Worm (Caenorhabditis elegans): ENCODE results near the gene T16G1.2.

T16G1.2 gene

DNA sequence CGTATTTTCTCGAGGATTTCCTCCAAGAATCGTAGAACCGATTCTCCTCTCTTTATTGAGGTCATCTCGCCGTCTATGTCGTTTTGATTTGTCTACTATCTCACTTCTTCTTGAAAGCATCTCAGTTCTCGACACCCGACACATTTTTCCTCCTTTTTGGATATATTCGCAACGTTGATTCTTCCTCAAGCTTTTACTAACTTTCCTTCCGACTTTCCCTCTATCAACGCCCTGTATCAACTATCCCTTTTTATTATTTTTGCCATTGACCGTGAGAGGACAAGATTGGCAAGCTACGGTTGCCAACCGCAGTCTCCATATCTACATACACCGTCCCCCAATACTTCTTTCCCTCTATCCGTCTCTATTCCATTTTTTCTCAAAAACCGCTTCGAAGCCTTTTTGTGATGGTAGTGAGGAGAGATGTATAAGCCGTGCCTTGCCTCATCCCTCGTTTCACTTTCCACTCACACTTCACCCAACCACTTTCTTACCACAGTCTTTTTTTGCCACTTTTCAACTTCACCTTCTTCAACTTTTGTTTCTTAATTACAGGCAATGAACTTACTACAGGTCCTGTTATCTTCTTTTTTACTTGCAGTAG lies at the start of gene T16G1.2:
TSS of gene T16G1.2 (plus strand) at position 554 of the 604 bp plus-strand sequence.
- TF ChIP-seq nhr-25 (tag; optimal IDR thresholded peaks at IDR 0.05) (peak; percentile 8), nhr-11 (tag; optimal IDR thresholded peaks at IDR 0.05) (no peak)

DNA sequence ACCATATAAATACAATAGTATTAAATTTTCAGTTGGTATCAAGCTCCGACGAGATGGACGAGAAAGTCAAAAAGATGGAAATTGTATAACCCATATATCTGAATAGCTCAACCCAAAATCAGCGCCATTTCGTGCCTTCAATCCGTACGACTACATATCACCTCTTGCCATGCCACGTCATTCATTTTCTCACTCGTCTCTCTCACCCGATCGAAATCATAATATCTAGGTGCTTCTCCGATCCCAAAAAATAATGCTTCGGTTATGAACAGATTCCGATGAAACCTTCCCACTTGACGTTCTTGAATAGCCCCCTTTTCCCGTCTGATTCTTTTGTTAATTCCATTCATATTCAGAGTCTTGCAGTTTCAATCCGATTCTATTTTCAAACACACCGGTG lies 47.9 kb upstream of the T16G1.2 start:
- no peak for TF ChIP-seq lsy-12 (tag; optimal IDR thresholded peaks at IDR 0.05)
- TF ChIP-seq nfya-1 (tag; optimal IDR thresholded peaks at IDR 0.05; ENCODE audit: insufficient read depth): no peak
- TF ChIP-seq daf-12 (tag; optimal IDR thresholded peaks at IDR 0.05): no peak
- no peak for TF ChIP-seq elt-3 (tag; optimal IDR thresholded peaks at IDR 0.05)
- peak; percentile 5 for TF ChIP-seq nhr-25 (tag; optimal IDR thresholded peaks at IDR 0.05)
- no peak for TF ChIP-seq R02D3.7 (tag; optimal IDR thresholded peaks at IDR 0.05)

DNA sequence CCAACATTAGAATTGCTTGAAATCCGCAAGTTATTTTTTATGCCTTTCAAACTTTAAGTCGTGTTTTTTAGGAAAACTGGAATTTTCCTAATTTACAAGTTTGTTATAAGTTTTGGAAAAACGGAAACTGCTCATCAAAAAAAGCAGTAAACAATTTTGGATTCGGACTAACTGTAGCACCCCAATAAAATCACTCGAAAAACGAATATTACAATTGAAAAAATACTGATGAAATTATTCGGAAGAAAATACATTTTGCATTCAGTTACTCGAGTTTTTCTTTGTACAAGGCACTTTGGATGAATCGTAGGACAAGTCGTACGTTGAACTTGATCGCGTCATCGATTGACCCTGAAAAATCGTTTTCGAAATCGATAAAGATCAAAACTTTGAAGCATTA lies 46.9 kb upstream of the T16G1.2 start:
- TF ChIP-seq nhr-11 (tag; optimal IDR thresholded peaks at IDR 0.05): no peak
- no peak for TF ChIP-seq sea-2 (GFP tag; optimal IDR thresholded peaks at IDR 0.05)
- TF ChIP-seq ztf-11 (tag; optimal IDR thresholded peaks at IDR 0.05): no peak
- no peak for TF ChIP-seq daf-12 (tag; optimal IDR thresholded peaks at IDR 0.05)
- TF ChIP-seq tbx-2 (tag; optimal IDR thresholded peaks at IDR 0.05): no peak
- TF ChIP-seq nhr-12 (tag; optimal IDR thresholded peaks at IDR 0.05): no peak
- no peak for TF ChIP-seq elt-1 (tag; optimal IDR thresholded peaks at IDR 0.05)
- TF ChIP-seq fkh-10 (GFP tag; optimal IDR thresholded peaks at IDR 0.05): no peak
- no peak for TF ChIP-seq nhr-76 (tag; optimal IDR thresholded peaks at IDR 0.05)

DNA sequence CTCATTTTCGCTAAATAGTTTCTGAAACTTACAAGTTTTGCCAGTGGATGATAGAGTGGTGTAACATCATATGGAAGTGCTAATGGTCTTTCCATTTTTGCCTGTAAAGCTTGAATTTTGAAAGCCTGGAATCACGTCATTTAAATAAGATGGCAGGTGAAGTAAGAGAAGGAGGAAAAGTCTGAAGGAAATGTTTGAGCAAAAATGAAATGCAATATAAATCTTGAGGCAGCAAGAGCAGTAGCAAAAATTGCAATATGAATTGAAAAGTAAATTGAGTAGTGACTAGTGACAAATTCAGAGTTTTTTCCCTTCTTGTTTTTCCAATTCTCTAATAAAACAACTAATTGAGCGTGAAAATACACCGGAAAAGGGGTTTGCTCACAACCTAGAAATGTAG lies 43.4 kb upstream of the T16G1.2 start, which contains the start of gene glb-24:
TSS of gene glb-24 (minus strand) at position 101 of the 400 bp plus-strand sequence.
- TF ChIP-seq fkh-10 (GFP tag; optimal IDR thresholded peaks at IDR 0.05) (no peak), elt-2 (tag; optimal IDR thresholded peaks at IDR 0.05) (no peak), nhr-28 (tag; optimal IDR thresholded peaks at IDR 0.05) (no peak), ceh-82 (tag; optimal IDR thresholded peaks at IDR 0.05) (no peak), hmg-11 (tag; optimal IDR thresholded peaks at IDR 0.05) (no peak), ztf-11 (tag; optimal IDR thresholded peaks at IDR 0.05) (no peak), nhr-23 (tag; optimal IDR thresholded peaks at IDR 0.05) (no peak), mdl-1 (tag; optimal IDR thresholded peaks at IDR 0.05) (no peak), skn-1 (tag; optimal IDR thresholded peaks at IDR 0.05) (no peak), nhr-76 (tag; optimal IDR thresholded peaks at IDR 0.05) (no peak), fos-1 (tag; optimal IDR thresholded peaks at IDR 0.05) (no peak), mml-1 (tag; optimal IDR thresholded peaks at IDR 0.05) (no peak), pqm-1 (tag; optimal IDR thresholded peaks at IDR 0.05) (no peak), pha-4 (tag; optimal IDR thresholded peaks at IDR 0.05) (no peak), ama-1 (optimal IDR thresholded peaks at IDR 0.05) (no peak), nhr-237 (tag; optimal IDR thresholded peaks at IDR 0.05) (no peak), jun-1 (tag; optimal IDR thresholded peaks at IDR 0.05) (no peak), ceh-16 (tag; optimal IDR thresholded peaks at IDR 0.05) (no peak), eor-1 (tag; optimal IDR thresholded peaks at IDR 0.05) (no peak)

DNA sequence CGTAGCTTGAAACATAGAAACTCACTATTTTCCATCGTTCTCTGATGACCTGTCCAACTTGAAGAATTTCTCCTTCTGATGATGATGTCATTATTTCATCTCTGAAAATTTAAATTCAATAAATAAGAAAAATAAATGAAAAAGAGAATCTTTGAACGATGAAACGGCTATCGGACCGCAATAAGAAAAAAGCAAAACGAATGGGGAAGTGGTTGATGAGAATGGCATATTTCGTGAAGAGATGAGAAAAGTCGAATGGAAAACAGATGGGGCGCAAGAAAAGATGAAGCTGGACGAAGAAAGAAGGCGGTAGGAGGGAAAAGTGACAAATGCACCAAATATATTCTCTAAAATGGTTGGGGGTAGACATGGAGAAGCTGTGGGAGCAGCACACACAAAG lies 33.5 kb upstream of the T16G1.2 start, which contains the start of gene ttbk-7:
TSS of gene ttbk-7 (minus strand) at position 101 of the 400 bp plus-strand sequence.
- TF ChIP-seq ztf-11 (tag; optimal IDR thresholded peaks at IDR 0.05) (no peak), lin-39 (tag; optimal IDR thresholded peaks at IDR 0.05) (peak; percentile 38)

DNA sequence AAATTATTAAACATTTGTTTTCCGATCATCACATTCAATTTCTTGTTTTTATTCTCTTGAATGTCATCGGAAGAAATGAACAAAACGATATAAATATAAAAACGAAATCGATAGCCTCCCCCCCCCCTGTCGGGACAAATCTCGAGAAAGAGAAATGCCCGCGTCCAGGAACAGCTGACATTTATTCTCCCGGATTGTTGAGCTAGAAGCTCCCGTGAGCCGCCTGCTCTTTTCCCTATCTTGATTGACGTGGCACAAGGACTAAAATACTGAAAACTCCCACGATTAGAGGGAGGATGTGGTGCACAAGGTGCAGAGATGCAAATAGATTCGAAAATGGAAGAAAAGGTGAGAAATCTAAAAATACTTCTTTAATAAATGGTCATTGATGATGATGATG lies 32.4 kb upstream of the T16G1.2 start:
- TF ChIP-seq jun-1 (tag; optimal IDR thresholded peaks at IDR 0.05) (no peak), eor-1 (tag; optimal IDR thresholded peaks at IDR 0.05) (no peak), ztf-11 (tag; optimal IDR thresholded peaks at IDR 0.05) (no peak), fkh-2 (tag; optimal IDR thresholded peaks at IDR 0.05) (no peak), nhr-11 (tag; optimal IDR thresholded peaks at IDR 0.05) (no peak), ceh-82 (tag; optimal IDR thresholded peaks at IDR 0.05) (no peak), pha-4 (tag; optimal IDR thresholded peaks at IDR 0.05) (no peak), elt-3 (tag; optimal IDR thresholded peaks at IDR 0.05) (no peak), fos-1 (tag; optimal IDR thresholded peaks at IDR 0.05) (no peak), unc-39 (tag; optimal IDR thresholded peaks at IDR 0.05) (no peak), lsy-12 (tag; optimal IDR thresholded peaks at IDR 0.05) (no peak)

Data from whole organism, L3 larva.